Worm (Caenorhabditis elegans): ENCODE results near the gene C45G9.12.

Gene C45G9.12

DNA sequence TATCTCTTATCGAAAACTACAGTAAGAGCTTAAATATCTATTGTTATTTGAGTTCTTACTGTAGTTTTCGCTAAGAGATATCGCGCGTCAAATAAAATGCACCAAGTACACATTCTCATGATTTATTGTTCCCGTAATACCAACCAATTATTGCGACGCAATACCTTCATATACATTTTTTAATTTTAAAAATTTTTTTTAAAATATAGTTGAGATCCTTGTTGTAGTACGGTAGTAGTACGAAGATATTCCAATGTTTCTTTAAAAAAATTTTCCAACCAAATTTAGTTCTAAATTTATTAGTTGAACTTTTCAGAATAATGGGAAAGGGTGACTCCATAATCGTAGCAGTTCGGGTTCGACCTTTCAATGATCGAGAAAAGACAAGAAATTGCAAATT is 40.8 kb downstream of the C45G9.12 start, which contains the start of gene klp-6:
klp-6 (plus strand) TSS at position 301 of the 400 bp plus-strand sequence.
- TF ChIP-seq ets-7 (tag; optimal IDR thresholded peaks at IDR 0.05) (no peak), flt-1 (GFP tag; IDR thresholded peaks at IDR 0.05) (no peak), tra-4 (tag; optimal IDR thresholded peaks at IDR 0.05) (no peak), tbx-37 (GFP tag; conservative IDR thresholded peaks at IDR 0.05) (no peak)

DNA sequence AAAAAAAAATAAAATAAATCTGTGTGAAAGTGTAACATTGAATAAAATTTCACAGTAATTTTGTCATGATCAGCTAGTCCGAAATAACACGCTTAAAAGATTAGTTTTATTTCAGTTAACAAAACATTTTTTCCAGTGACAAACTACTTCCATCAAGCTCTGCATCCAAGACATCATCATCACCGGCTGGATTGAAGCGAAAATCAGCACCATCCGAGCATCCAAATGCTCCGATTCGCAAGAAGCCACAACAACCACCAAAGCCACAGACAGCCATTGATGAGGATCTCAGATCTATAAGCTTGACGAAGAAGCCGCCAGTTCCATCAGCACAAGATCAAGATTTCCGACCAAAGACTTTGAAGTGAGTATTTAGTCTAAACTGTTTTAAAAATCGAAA is 44.2 kb downstream of the C45G9.12 start:
- TF ChIP-seq sea-1 (GFP tag; conservative IDR thresholded peaks at IDR 0.05) (0 out of 2 replicates have a peak, but pooled peaks have one; percentile 16), ceh-36 (tag; optimal IDR thresholded peaks at IDR 0.05) (no peak), B0310.2 (tag; optimal IDR thresholded peaks at IDR 0.05) (peak; percentile 32), ama-1 (optimal IDR thresholded peaks at IDR 0.05) (peak; percentile 27)

DNA sequence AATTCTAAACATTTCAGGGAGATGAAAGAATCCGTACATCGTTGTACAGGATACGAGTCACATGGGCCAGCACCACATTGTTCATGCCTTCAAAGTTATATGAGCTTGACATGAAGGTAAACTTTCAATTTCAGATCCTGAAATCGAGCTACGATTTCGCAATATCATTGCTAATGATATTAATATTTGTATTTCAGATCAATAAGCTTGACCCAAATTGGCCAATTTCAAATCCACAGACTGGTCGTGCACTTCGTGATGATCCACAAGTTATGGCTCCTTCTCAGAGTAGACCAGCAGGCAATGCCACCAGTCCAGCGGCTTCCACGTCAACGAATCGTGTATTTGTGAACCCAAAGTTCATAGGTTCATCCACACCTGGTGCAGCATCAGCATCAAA is 45.0 kb downstream of the C45G9.12 start:
- TF ChIP-seq hmg-4 (GFP tag; optimal IDR thresholded peaks at IDR 0.05) (no peak), ceh-36 (tag; optimal IDR thresholded peaks at IDR 0.05) (no peak), pes-1 (GFP tag; IDR thresholded peaks at IDR 0.05) (no peak), B0310.2 (tag; optimal IDR thresholded peaks at IDR 0.05) (no peak), aly-1 (tag; optimal IDR thresholded peaks at IDR 0.05) (no peak), flt-1 (GFP tag; IDR thresholded peaks at IDR 0.05) (no peak), tra-4 (tag; optimal IDR thresholded peaks at IDR 0.05) (no peak), ceh-13 (GFP tag; optimal IDR thresholded peaks at IDR 0.05) (no peak), tbx-37 (GFP tag; conservative IDR thresholded peaks at IDR 0.05) (no peak), hmbx-1 (tag; optimal IDR thresholded peaks at IDR 0.05) (no peak), sea-1 (GFP tag; conservative IDR thresholded peaks at IDR 0.05) (no peak), ama-1 (optimal IDR thresholded peaks at IDR 0.05) (no peak), F13C5.2 (tag; optimal IDR thresholded peaks at IDR 0.05) (no peak)

ce11 chrIII:5025136-5025629 is 46.2 kb downstream of the C45G9.12 start:
- no peak for TF ChIP-seq pes-1 (GFP tag; IDR thresholded peaks at IDR 0.05)
- no peak for TF ChIP-seq scrt-1 (GFP tag; IDR thresholded peaks at IDR 0.05)
- TF ChIP-seq ceh-13 (GFP tag; optimal IDR thresholded peaks at IDR 0.05): no peak
- TF ChIP-seq tbx-11 (GFP tag; IDR thresholded peaks at IDR 0.05): no peak
- no peak for TF ChIP-seq hnd-1 (tag; optimal IDR thresholded peaks at IDR 0.05)
- peak; percentile 62 for TF ChIP-seq ama-1 (optimal IDR thresholded peaks at IDR 0.05)
- no peak for TF ChIP-seq F13C5.2 (tag; optimal IDR thresholded peaks at IDR 0.05)

ce11 chrIII:5024393-5024964 is 46.9 kb downstream of the C45G9.12 start, which contains the start of gene pcf-11:
pcf-11 (plus strand) TSS chrIII:5024914.
- no peak for TF ChIP-seq flt-1 (GFP tag; IDR thresholded peaks at IDR 0.05)
- TF ChIP-seq tra-4 (tag; optimal IDR thresholded peaks at IDR 0.05): peak; percentile 31

DNA sequence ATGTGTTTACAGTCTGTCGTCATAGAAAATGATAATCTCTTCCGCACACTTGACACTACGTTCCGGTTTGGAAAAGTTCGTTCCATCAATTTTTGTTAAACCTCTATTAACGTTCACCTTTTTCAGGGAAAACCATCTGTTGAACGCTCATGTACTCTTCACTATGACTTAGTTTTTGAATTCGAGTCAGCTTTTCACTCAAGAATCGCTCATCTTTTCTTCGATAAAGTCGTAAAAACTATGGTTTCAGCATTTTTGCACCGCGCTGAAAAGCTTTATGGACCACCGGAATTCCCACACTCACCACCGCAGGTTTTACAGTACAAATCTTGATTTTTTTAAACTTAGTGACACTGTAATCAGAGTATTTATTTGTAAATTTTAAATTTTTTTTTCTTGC is 47.8 kb downstream of the C45G9.12 start:
- TF ChIP-seq scrt-1 (GFP tag; IDR thresholded peaks at IDR 0.05) (no peak), F13C5.2 (tag; optimal IDR thresholded peaks at IDR 0.05) (no peak), hmg-4 (GFP tag; optimal IDR thresholded peaks at IDR 0.05) (no peak), ama-1 (optimal IDR thresholded peaks at IDR 0.05) (no peak), ets-7 (tag; optimal IDR thresholded peaks at IDR 0.05) (no peak), aly-1 (tag; optimal IDR thresholded peaks at IDR 0.05) (no peak), hmbx-1 (tag; optimal IDR thresholded peaks at IDR 0.05) (no peak), ceh-13 (GFP tag; optimal IDR thresholded peaks at IDR 0.05) (no peak), pes-1 (GFP tag; IDR thresholded peaks at IDR 0.05) (no peak), tbx-37 (GFP tag; conservative IDR thresholded peaks at IDR 0.05) (no peak)

- TF ChIP-seq hmbx-1 (tag; optimal IDR thresholded peaks at IDR 0.05) (no peak), tra-4 (tag; optimal IDR thresholded peaks at IDR 0.05) (no peak), F13C5.2 (tag; optimal IDR thresholded peaks at IDR 0.05) (no peak), ceh-13 (GFP tag; optimal IDR thresholded peaks at IDR 0.05) (no peak), ceh-36 (tag; optimal IDR thresholded peaks at IDR 0.05) (no peak), tbx-37 (GFP tag; conservative IDR thresholded peaks at IDR 0.05) (no peak), B0310.2 (tag; optimal IDR thresholded peaks at IDR 0.05) (no peak), ama-1 (optimal IDR thresholded peaks at IDR 0.05) (no peak), hnd-1 (tag; optimal IDR thresholded peaks at IDR 0.05) (no peak), pes-1 (GFP tag; IDR thresholded peaks at IDR 0.05) (no peak), flt-1 (GFP tag; IDR thresholded peaks at IDR 0.05) (no peak), scrt-1 (GFP tag; IDR thresholded peaks at IDR 0.05) (no peak), ets-7 (tag; optimal IDR thresholded peaks at IDR 0.05) (no peak), tbx-11 (GFP tag; IDR thresholded peaks at IDR 0.05) (no peak), sea-1 (GFP tag; conservative IDR thresholded peaks at IDR 0.05) (no peak), aly-1 (tag; optimal IDR thresholded peaks at IDR 0.05) (no peak), hmg-4 (GFP tag; optimal IDR thresholded peaks at IDR 0.05) (no peak)
These were observed 48.4 kb downstream of the C45G9.12 start, which contains the start of gene R144.13 for ce11 chrIII:5022964-5023363. R144.13 (plus strand) TSS chrIII:5023264.

DNA sequence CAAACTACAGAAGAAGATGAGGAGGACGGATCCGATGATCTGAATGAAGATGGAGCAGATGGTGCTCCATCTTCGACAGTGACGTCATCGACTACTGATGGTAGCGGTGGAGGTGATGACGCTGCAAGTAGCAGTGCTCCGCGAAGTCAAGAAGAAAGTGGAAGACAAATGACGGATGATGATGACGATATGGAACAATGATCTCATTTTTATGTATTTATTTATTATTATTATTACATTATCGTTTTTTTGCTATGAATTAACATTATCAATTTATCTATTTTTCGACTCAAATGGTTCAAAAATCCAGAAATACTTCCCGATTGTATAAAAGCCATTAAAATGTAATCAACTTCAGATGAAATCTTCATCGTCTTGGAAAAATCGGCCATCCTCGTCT is 49.7 kb downstream of the C45G9.12 start, which contains the start of gene R144.3:
R144.3 (plus strand) TSS at position 301 of the 400 bp plus-strand sequence.
- TF ChIP-seq scrt-1 (GFP tag; IDR thresholded peaks at IDR 0.05): no peak

DNA sequence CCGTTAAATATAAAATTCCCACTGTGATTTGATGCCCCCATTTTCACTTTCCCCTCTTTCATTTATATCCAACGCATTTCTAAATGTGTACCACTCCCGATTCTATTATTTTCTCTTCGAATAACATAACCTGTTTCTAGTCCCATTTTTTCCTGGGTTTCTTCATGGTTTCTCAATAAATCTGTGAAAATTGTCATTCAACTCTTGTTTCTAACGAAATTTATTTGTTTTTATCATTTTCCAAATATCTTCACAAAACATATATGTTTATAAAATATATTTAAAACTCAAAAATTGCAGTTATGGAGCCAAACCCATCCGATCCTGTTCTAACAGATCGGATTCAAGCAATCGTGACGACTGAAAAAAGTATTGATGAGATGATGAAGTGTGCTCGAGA is 50.5 kb downstream of the C45G9.12 start, which contains the start of gene mdt-11:
mdt-11 (plus strand) TSS at position 301 of the 400 bp plus-strand sequence.
- TF ChIP-seq ama-1 (optimal IDR thresholded peaks at IDR 0.05) (no peak), hmbx-1 (tag; optimal IDR thresholded peaks at IDR 0.05) (no peak), F13C5.2 (tag; optimal IDR thresholded peaks at IDR 0.05) (no peak), pes-1 (GFP tag; IDR thresholded peaks at IDR 0.05) (no peak), ceh-13 (GFP tag; optimal IDR thresholded peaks at IDR 0.05) (no peak), hnd-1 (tag; optimal IDR thresholded peaks at IDR 0.05) (no peak), hmg-4 (GFP tag; optimal IDR thresholded peaks at IDR 0.05) (no peak)

Measured in whole organism, early embryonic.